Worm (Caenorhabditis elegans): Measurements from ENCODE around the gene C16D9.4.

- TF ChIP-seq pag-3 (tag; optimal IDR thresholded peaks at IDR 0.05; ENCODE audit: borderline replicate concordance) (no peak), nhr-11 (tag; optimal IDR thresholded peaks at IDR 0.05) (no peak), hlh-30 (tag; optimal IDR thresholded peaks at IDR 0.05; ENCODE audit: insufficient read depth) (no peak), ama-1 (optimal IDR thresholded peaks at IDR 0.05) (no peak), sox-2 (GFP tag; IDR thresholded peaks at IDR 0.05) (no peak), tbx-2 (tag; optimal IDR thresholded peaks at IDR 0.05) (no peak), elt-2 (tag; optimal IDR thresholded peaks at IDR 0.05) (no peak), pax-1 (tag; optimal IDR thresholded peaks at IDR 0.05) (no peak), hlh-8 (tag; optimal IDR thresholded peaks at IDR 0.05) (no peak), fax-1 (tag; optimal IDR thresholded peaks at IDR 0.05) (no peak), pqm-1 (tag; optimal IDR thresholded peaks at IDR 0.05) (no peak), ceh-30 (tag; optimal IDR thresholded peaks at IDR 0.05) (no peak), sox-4 (tag; optimal IDR thresholded peaks at IDR 0.05) (no peak), unc-86 (tag; optimal IDR thresholded peaks at IDR 0.05) (no peak)
These were observed 2.8 kb upstream of the C16D9.4 start, which contains the start of gene C16D9.5 for ce11 chrV:8245457-8245856.

Data from whole organism, late embryonic.